Fruit fly (Drosophila melanogaster): ENCODE measurements around the gene CG9330.
A peak's percentile ranks its signal among the peaks of the same experiment; 100 is the strongest.

Gene CG9330

dm6 chr3L:19630701-19631100 lies 44.6 kb downstream of the CG9330 start:
- no peak for TF ChIP-seq CG10348 (GFP tag; IDR thresholded peaks at IDR 0.05)
- TF ChIP-seq CG8159 (tag; optimal IDR thresholded peaks at IDR 0.05): no peak
- TF ChIP-seq gl (tag; optimal IDR thresholded peaks at IDR 0.05): no peak
- no peak for TF ChIP-seq CG17806 (tag; optimal IDR thresholded peaks at IDR 0.05)
- TF ChIP-seq fd96Ca (GFP tag; IDR thresholded peaks at IDR 0.05): no peak
- TF ChIP-seq Snoo (tag; optimal IDR thresholded peaks at IDR 0.05): no peak
- no peak for TF ChIP-seq EcR (GFP tag; optimal IDR thresholded peaks at IDR 0.05)
- TF ChIP-seq D1 (tag; optimal IDR thresholded peaks at IDR 0.05): no peak
- TF ChIP-seq CG34367 (tag; optimal IDR thresholded peaks at IDR 0.05): no peak

- no peak for TF ChIP-seq CG9948 (tag; optimal IDR thresholded peaks at IDR 0.05)
Observed at dm6 chr3L:19631867-19632266, 45.8 kb downstream of the CG9330 start.

DNA sequence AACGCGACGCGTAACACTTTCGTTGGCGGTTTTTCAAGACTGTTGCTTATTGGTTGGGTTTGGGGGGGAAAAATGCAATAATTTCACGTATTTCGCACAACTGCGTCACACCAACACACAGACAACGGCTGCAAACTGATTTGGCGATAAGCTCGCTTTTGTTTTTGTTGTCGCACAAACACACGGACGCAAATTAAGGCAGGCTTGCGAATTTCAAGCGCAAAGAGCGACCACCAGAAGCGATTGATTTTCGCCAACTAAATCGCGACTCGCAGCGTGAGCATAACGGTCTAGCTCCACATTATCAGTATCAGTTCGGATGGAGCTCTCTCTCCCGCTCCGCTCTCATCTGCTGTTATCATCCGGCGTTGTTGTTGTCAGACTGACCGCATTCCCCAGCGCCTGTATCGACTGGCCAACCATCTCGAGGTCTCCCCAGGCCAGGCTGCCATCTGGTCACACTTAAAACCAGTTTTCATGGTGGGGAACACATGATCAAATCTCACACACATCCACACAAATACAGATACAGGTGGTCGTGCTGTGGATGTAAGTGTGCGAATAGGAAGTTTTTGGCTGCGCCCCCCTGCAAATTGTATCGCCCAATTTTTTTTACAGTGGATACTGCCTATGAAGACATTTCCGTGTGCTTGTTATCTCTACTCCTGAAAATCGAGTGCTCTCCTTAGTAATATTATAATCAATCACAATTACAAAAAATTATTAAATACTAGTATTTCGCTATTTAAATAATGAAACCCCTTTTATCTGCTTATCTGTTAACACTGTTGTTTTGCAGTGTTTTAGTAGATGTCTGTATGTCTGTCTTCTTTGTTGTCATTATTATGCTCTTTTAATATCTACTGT lies 46.9 kb downstream of the CG9330 start:
- peak; percentile 4 for TF ChIP-seq gl (tag; optimal IDR thresholded peaks at IDR 0.05)
- no peak for TF ChIP-seq CG10348 (GFP tag; IDR thresholded peaks at IDR 0.05)
- peak; percentile 75 for TF ChIP-seq CG4496 (GFP tag; IDR thresholded peaks at IDR 0.05)
- no peak for TF ChIP-seq Snoo (tag; optimal IDR thresholded peaks at IDR 0.05)
- peak; percentile 59; the same call in 1 of the 2 replicates for TF ChIP-seq Ets98B (GFP tag; IDR thresholded peaks at IDR 0.05)
- TF ChIP-seq CG15710 (tag; optimal IDR thresholded peaks at IDR 0.05): peak; percentile 38
- TF ChIP-seq Pif1A (GFP tag; optimal IDR thresholded peaks at IDR 0.05): peak; percentile 56
- TF ChIP-seq rn (GFP tag; IDR thresholded peaks at IDR 0.05): 0 out of 2 replicates have a peak, but pooled peaks have one; percentile 22
- no peak for TF ChIP-seq CG8159 (tag; optimal IDR thresholded peaks at IDR 0.05)
- TF ChIP-seq CG17806 (tag; optimal IDR thresholded peaks at IDR 0.05): peak; percentile 35
- no peak for TF ChIP-seq CG9948 (tag; optimal IDR thresholded peaks at IDR 0.05)
- TF ChIP-seq CG13204 (GFP tag; optimal IDR thresholded peaks at IDR 0.05): peak; percentile 40
- peak; percentile 37 for TF ChIP-seq CG8301 (tag; optimal IDR thresholded peaks at IDR 0.05)
- peak; percentile 14; the same call in 1 of the 2 replicates for TF ChIP-seq CG12605 (GFP tag; IDR thresholded peaks at IDR 0.05)
- TF ChIP-seq D1 (tag; optimal IDR thresholded peaks at IDR 0.05): no peak
- TF ChIP-seq fd96Ca (GFP tag; IDR thresholded peaks at IDR 0.05): peak; percentile 65; the same call in 2 of the 3 replicates
- no peak for TF ChIP-seq CG14655 (GFP tag; optimal IDR thresholded peaks at IDR 0.05)
- peak; percentile 78; the same call in 1 of the 2 replicates for TF ChIP-seq CG32121 (GFP tag; IDR thresholded peaks at IDR 0.05)
- peak; percentile 54 for TF ChIP-seq EcR (GFP tag; optimal IDR thresholded peaks at IDR 0.05)
- TF ChIP-seq Pif1B (GFP tag; optimal IDR thresholded peaks at IDR 0.05): peak; percentile 61
- TF ChIP-seq CG34367 (tag; optimal IDR thresholded peaks at IDR 0.05): no peak

DNA sequence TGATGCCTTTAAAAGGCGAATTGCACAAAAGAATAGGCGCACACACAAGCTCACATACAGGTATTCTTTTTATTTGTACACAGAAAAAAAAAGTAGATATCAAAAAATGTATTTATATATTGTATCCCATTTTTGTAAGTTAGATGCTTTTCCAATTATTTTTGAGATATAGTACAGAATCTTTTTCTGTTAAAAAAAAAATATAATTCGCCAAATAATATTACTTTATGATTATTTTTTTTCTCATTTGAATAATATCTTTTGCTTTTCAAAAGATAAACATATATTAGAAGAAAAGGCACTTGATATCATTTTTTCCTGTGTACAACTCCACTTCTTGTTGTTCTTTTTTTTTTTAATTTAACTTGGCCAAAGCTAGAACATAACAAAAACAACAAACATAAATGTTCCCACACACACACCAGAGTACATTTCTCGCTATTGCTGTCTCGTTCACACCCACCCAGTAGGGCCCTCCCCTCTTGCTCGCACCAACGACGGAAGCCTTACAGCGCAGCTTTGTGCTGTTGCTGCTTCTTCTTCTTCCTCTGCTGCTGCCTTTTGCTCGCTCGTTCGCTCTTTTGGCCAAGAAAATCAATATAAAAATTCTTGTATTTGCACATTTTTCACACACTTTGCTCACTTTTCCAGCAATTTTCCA lies 48.9 kb downstream of the CG9330 start:
- TF ChIP-seq Snoo (tag; optimal IDR thresholded peaks at IDR 0.05): peak; percentile 57
- peak; percentile 40; the same call in 1 of the 2 replicates for TF ChIP-seq CG10348 (GFP tag; IDR thresholded peaks at IDR 0.05)
- peak; percentile 53; the same call in 1 of the 2 replicates for TF ChIP-seq rn (GFP tag; IDR thresholded peaks at IDR 0.05)
- no peak for TF ChIP-seq fd96Ca (GFP tag; IDR thresholded peaks at IDR 0.05)
- peak; percentile 99 for TF ChIP-seq D1 (tag; optimal IDR thresholded peaks at IDR 0.05)
- TF ChIP-seq Pif1B (GFP tag; optimal IDR thresholded peaks at IDR 0.05): no peak
- TF ChIP-seq Ets98B (GFP tag; IDR thresholded peaks at IDR 0.05): no peak
- TF ChIP-seq CG17806 (tag; optimal IDR thresholded peaks at IDR 0.05): peak; percentile 86
- TF ChIP-seq CG34367 (tag; optimal IDR thresholded peaks at IDR 0.05): peak; percentile 75
- peak; percentile 61; the same call in 2 of the 3 replicates for TF ChIP-seq CG4496 (GFP tag; IDR thresholded peaks at IDR 0.05)
- peak; percentile 85 for TF ChIP-seq CG14655 (GFP tag; optimal IDR thresholded peaks at IDR 0.05)
- peak; percentile 81 for TF ChIP-seq CG12605 (GFP tag; IDR thresholded peaks at IDR 0.05)
- TF ChIP-seq CG32121 (GFP tag; IDR thresholded peaks at IDR 0.05): peak; percentile 77
- no peak for TF ChIP-seq EcR (GFP tag; optimal IDR thresholded peaks at IDR 0.05)
- TF ChIP-seq CG8301 (tag; optimal IDR thresholded peaks at IDR 0.05): peak; percentile 86
- TF ChIP-seq CG15710 (tag; optimal IDR thresholded peaks at IDR 0.05): peak; percentile 86
- TF ChIP-seq Pif1A (GFP tag; optimal IDR thresholded peaks at IDR 0.05): peak; percentile 31
- TF ChIP-seq CG13204 (GFP tag; optimal IDR thresholded peaks at IDR 0.05): peak; percentile 58
- peak; percentile 97 for TF ChIP-seq CG9948 (tag; optimal IDR thresholded peaks at IDR 0.05)
- peak; percentile 96 for TF ChIP-seq CG8159 (tag; optimal IDR thresholded peaks at IDR 0.05)
- peak; percentile 84 for TF ChIP-seq gl (tag; optimal IDR thresholded peaks at IDR 0.05)

DNA sequence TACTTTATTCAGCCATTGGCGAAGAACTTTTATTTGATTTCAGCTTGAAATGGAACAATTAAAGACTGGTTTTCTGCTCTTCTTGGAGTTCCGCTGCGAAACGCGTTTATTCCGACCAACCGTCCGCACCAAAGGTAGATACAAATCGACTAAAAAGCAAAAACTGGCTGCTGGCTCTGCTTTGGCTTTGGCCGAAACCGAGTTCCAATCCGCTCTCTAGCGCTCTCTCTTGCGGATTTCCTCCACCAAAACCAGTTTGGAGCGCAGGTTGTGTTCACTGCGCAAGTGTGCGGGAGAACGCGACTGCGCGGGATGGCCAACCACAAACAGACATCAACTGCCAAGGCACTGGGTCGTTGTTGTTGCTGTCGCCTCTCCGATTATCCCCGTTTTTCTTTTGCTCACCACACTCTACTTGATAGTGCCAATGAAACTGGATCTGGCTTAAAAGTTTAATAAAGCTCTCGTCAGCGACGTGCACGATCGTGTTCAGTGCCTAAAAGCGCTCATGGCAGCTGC lies 49.5 kb downstream of the CG9330 start, which contains the start of gene wnd:
Gene wnd, minus strand, starts transcription at position 306 of the 519 bp plus-strand sequence.
- TF ChIP-seq CG15710 (tag; optimal IDR thresholded peaks at IDR 0.05) (no peak), Ets98B (GFP tag; IDR thresholded peaks at IDR 0.05) (peak; percentile 38; the same call in 1 of the 2 replicates), EcR (GFP tag; optimal IDR thresholded peaks at IDR 0.05) (peak; percentile 22), CG17806 (tag; optimal IDR thresholded peaks at IDR 0.05) (no peak), CG32121 (GFP tag; IDR thresholded peaks at IDR 0.05) (no peak), CG8301 (tag; optimal IDR thresholded peaks at IDR 0.05) (no peak), Snoo (tag; optimal IDR thresholded peaks at IDR 0.05) (peak; percentile 9), CG9948 (tag; optimal IDR thresholded peaks at IDR 0.05) (no peak), CG14655 (GFP tag; optimal IDR thresholded peaks at IDR 0.05) (no peak), CG8159 (tag; optimal IDR thresholded peaks at IDR 0.05) (no peak), CG34367 (tag; optimal IDR thresholded peaks at IDR 0.05) (no peak), fd96Ca (GFP tag; IDR thresholded peaks at IDR 0.05) (no peak), Pif1A (GFP tag; optimal IDR thresholded peaks at IDR 0.05) (peak; percentile 12), CG12605 (GFP tag; IDR thresholded peaks at IDR 0.05) (peak; percentile 26; the same call in 1 of the 2 replicates), CG13204 (GFP tag; optimal IDR thresholded peaks at IDR 0.05) (no peak), rn (GFP tag; IDR thresholded peaks at IDR 0.05) (no peak), Pif1B (GFP tag; optimal IDR thresholded peaks at IDR 0.05) (peak; percentile 4), CG4496 (GFP tag; IDR thresholded peaks at IDR 0.05) (no peak), D1 (tag; optimal IDR thresholded peaks at IDR 0.05) (no peak), gl (tag; optimal IDR thresholded peaks at IDR 0.05) (no peak), CG10348 (GFP tag; IDR thresholded peaks at IDR 0.05) (no peak)

Measured in whole organism, pupa.